Worm (Caenorhabditis elegans): ENCODE measurements around the gene ZK105.13.

The ZK105.13 gene

ce11 chrV:7737710-7738109 lies 24.7 kb upstream of the ZK105.13 start, which contains the start of gene srr-9:
srr-9 (plus strand) TSS chrV:7738010.
- no peak for TF ChIP-seq W03F9.2 (tag; optimal IDR thresholded peaks at IDR 0.05)
- TF ChIP-seq him-1 (tag; optimal IDR thresholded peaks at IDR 0.05) = no peak
- TF ChIP-seq dao-5 (tag; optimal IDR thresholded peaks at IDR 0.05) = no peak

- TF ChIP-seq W03F9.2 (tag; optimal IDR thresholded peaks at IDR 0.05) (no peak), dao-5 (tag; optimal IDR thresholded peaks at IDR 0.05) (no peak), him-1 (tag; optimal IDR thresholded peaks at IDR 0.05) (no peak)
These were observed 22.3 kb upstream of the ZK105.13 start, which contains the start of gene srr-10 for ce11 chrV:7735319-7735718. srr-10 (plus strand) TSS chrV:7735619.

- TF ChIP-seq W03F9.2 (tag; optimal IDR thresholded peaks at IDR 0.05) (no peak), him-1 (tag; optimal IDR thresholded peaks at IDR 0.05) (peak; percentile 29), dao-5 (tag; optimal IDR thresholded peaks at IDR 0.05) (no peak)
These were observed 21.9 kb upstream of the ZK105.13 start, which contains the start of gene clic-1 for ce11 chrV:7734909-7735308. clic-1 (minus strand) TSS chrV:7734911.

- TF ChIP-seq him-1 (tag; optimal IDR thresholded peaks at IDR 0.05) (no peak), W03F9.2 (tag; optimal IDR thresholded peaks at IDR 0.05) (no peak), dao-5 (tag; optimal IDR thresholded peaks at IDR 0.05) (no peak)
These were observed 20.3 kb upstream of the ZK105.13 start for ce11 chrV:7733240-7733765.

ce11 chrV:7730488-7730887 lies 17.5 kb upstream of the ZK105.13 start:
- TF ChIP-seq W03F9.2 (tag; optimal IDR thresholded peaks at IDR 0.05) (no peak), him-1 (tag; optimal IDR thresholded peaks at IDR 0.05) (no peak), dao-5 (tag; optimal IDR thresholded peaks at IDR 0.05) (no peak)

- TF ChIP-seq dao-5 (tag; optimal IDR thresholded peaks at IDR 0.05) (no peak), W03F9.2 (tag; optimal IDR thresholded peaks at IDR 0.05) (no peak), him-1 (tag; optimal IDR thresholded peaks at IDR 0.05) (no peak)
These were observed 15.7 kb upstream of the ZK105.13 start, which contains the start of gene Y97E10C.1 for ce11 chrV:7728679-7729027. Y97E10C.1 (plus strand) TSS chrV:7728879.

- TF ChIP-seq him-1 (tag; optimal IDR thresholded peaks at IDR 0.05) (peak; percentile 87), dao-5 (tag; optimal IDR thresholded peaks at IDR 0.05) (no peak)
These were observed 15.2 kb upstream of the ZK105.13 start for ce11 chrV:7728003-7728678.

- TF ChIP-seq him-1 (tag; optimal IDR thresholded peaks at IDR 0.05) (no peak), dao-5 (tag; optimal IDR thresholded peaks at IDR 0.05) (no peak), W03F9.2 (tag; optimal IDR thresholded peaks at IDR 0.05) (no peak)
These were observed 14.0 kb upstream of the ZK105.13 start for ce11 chrV:7726927-7727326.

ce11 chrV:7726202-7726601 lies 13.2 kb upstream of the ZK105.13 start:
- TF ChIP-seq him-1 (tag; optimal IDR thresholded peaks at IDR 0.05) (no peak), W03F9.2 (tag; optimal IDR thresholded peaks at IDR 0.05) (no peak), dao-5 (tag; optimal IDR thresholded peaks at IDR 0.05) (no peak)

- TF ChIP-seq dao-5 (tag; optimal IDR thresholded peaks at IDR 0.05) = no peak
- TF ChIP-seq W03F9.2 (tag; optimal IDR thresholded peaks at IDR 0.05) = no peak
- no peak for TF ChIP-seq him-1 (tag; optimal IDR thresholded peaks at IDR 0.05)
These were observed 11.1 kb upstream of the ZK105.13 start, which contains the start of the genes ZK105.6 and ZK105.8 for ce11 chrV:7723967-7724544. ZK105.6 (minus strand) TSS chrV:7724067. ZK105.8 (plus strand) TSS chrV:7724494.

ce11 chrV:7721945-7722344 lies 9.0 kb upstream of the ZK105.13 start, which contains the start of gene ZK105.14:
ZK105.14 (minus strand) TSS chrV:7722045.
- no peak for TF ChIP-seq him-1 (tag; optimal IDR thresholded peaks at IDR 0.05)
- no peak for TF ChIP-seq dao-5 (tag; optimal IDR thresholded peaks at IDR 0.05)
- TF ChIP-seq W03F9.2 (tag; optimal IDR thresholded peaks at IDR 0.05) = no peak

- no peak for TF ChIP-seq him-1 (tag; optimal IDR thresholded peaks at IDR 0.05)
- TF ChIP-seq dao-5 (tag; optimal IDR thresholded peaks at IDR 0.05) = no peak
- no peak for TF ChIP-seq W03F9.2 (tag; optimal IDR thresholded peaks at IDR 0.05)
These were observed 4.7 kb upstream of the ZK105.13 start, which contains the start of gene ZK105.5 for ce11 chrV:7717629-7718028. ZK105.5 (minus strand) TSS chrV:7717729.

- TF ChIP-seq him-1 (tag; optimal IDR thresholded peaks at IDR 0.05) = no peak
- no peak for TF ChIP-seq W03F9.2 (tag; optimal IDR thresholded peaks at IDR 0.05)
These were observed 3.1 kb upstream of the ZK105.13 start, which contains the start of gene ZK105.12 for ce11 chrV:7716034-7716433. ZK105.12 (minus strand) TSS chrV:7716134.

- TF ChIP-seq him-1 (tag; optimal IDR thresholded peaks at IDR 0.05) = no peak
- no peak for TF ChIP-seq W03F9.2 (tag; optimal IDR thresholded peaks at IDR 0.05)
- TF ChIP-seq dao-5 (tag; optimal IDR thresholded peaks at IDR 0.05) = no peak
These were observed 719 bp upstream of the ZK105.13 start, which contains the start of gene ZK105.1 for ce11 chrV:7713691-7714090. ZK105.1 (plus strand) TSS chrV:7713991.
